Fruit fly (Drosophila melanogaster): ENCODE results near the gene CG4880.

DNA sequence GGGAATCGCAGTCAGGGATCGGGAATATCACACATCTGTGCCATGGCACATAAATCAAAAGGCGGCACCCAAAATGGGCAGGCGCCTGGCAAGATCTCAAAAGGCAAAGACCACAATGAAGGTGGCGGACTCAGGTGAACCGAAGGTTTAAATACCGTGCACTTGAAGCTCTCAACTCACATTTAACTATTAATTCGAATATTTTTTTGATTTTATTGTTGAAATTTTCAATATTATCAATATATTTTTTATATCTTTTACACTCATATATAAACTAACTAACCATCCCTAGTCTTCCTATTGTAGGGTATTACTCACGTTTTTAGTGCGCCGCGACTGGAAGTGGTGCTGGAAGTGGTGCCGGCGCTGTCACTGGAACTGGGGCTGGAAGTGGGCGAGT is 37.6 kb upstream of the CG4880 start:
- TF ChIP-seq psq (optimal IDR thresholded peaks at IDR 0.05) (no peak), insv (optimal IDR thresholded peaks at IDR 0.05) (no peak), ttk (optimal IDR thresholded peaks at IDR 0.05) (no peak), Sin3A (optimal IDR thresholded peaks at IDR 0.05) (no peak)

Data from Kc167 (cell line).